Worm (Caenorhabditis elegans) whole organism, L3 larva: ENCODE results near the gene F25E5.16.

Experiments
- ama-1 ChIP-seq: fragments of 150-350 bp; optimal IDR thresholded peaks from 2 replicates; lab custom pipeline; 2018
- egl-27 ChIP-seq: sonication (generic microtip); optimal IDR thresholded peaks from 4 replicates; lab custom pipeline; 2017; ENCODE audit warnings: missing biosample characterization, missing genetic modification reagents, missing genetic modification characterization
- elt-1 ChIP-seq: fragments of 150-350 bp; optimal IDR thresholded peaks from 2 replicates; lab custom pipeline; 2014; ENCODE audit warnings: missing biosample characterization, missing genetic modification characterization
- nhr-237 ChIP-seq: fragments of 150-350 bp; optimal IDR thresholded peaks from 2 replicates; lab custom pipeline; 2014; ENCODE audit warnings: missing biosample characterization, missing genetic modification characterization
- skn-1 ChIP-seq: fragments of 150-350 bp; optimal IDR thresholded peaks from 2 replicates; lab custom pipeline; 2014; ENCODE audit warnings: missing biosample characterization, missing genetic modification characterization
- unc-39 ChIP-seq: sonication (generic microtip); optimal IDR thresholded peaks from 4 replicates; lab custom pipeline; 2017; ENCODE audit warnings: missing biosample characterization, missing genetic modification characterization
- unc-62 ChIP-seq: fragments of 150-350 bp; sonication (generic microtip); optimal IDR thresholded peaks from 4 replicates; lab custom pipeline; 2014; ENCODE audit warnings: missing biosample characterization, missing genetic modification reagents, missing genetic modification characterization
- zag-1 ChIP-seq: fragments of 150-350 bp; optimal IDR thresholded peaks from 2 replicates; lab custom pipeline; 2014; ENCODE audit warnings: missing biosample characterization, missing genetic modification characterization

ce11 chrV:7389771-7390170, 48.3 kb upstream of the F25E5.16 start, which contains the start of gene C02H6.1:
- no peak for TF ChIP-seq ama-1 (lab: Kevin White, UChicago)
- TF ChIP-seq zag-1 (tag; lab: Kevin White, UChicago): no peak
- TF ChIP-seq elt-1 (tag; lab: Kevin White, UChicago): no peak
- TF ChIP-seq egl-27 (tag; lab: Kevin White, UChicago): no peak
- no peak for TF ChIP-seq unc-62
- TF ChIP-seq nhr-237 (tag; lab: Kevin White, UChicago): no peak
- no peak for TF ChIP-seq unc-39 (tag; lab: Kevin White, UChicago)
- no peak for TF ChIP-seq skn-1
